Worm (Caenorhabditis elegans) whole organism, L3 larva: ENCODE measurements around the gene srw-103.

Source experiments
- ama-1 ChIP-seq: fragments of 150-350 bp; optimal IDR thresholded peaks from 2 replicates; lab custom pipeline; 2018
- fkh-10 ChIP-seq: sonication (generic microtip); optimal IDR thresholded peaks from 2 replicates; lab custom pipeline; 2017; ENCODE audit warnings: missing biosample characterization, missing genetic modification reagents, missing genetic modification characterization
- jun-1 ChIP-seq: fragments of 150-350 bp; optimal IDR thresholded peaks from 2 replicates; lab custom pipeline; 2014; ENCODE audit warnings: missing biosample characterization, missing genetic modification reagents, missing genetic modification characterization
- nfya-1 ChIP-seq: sonication (generic microtip); optimal IDR thresholded peaks from 2 replicates; lab custom pipeline; 2017; ENCODE audit warnings: missing genetic modification characterization, mild to moderate bottlenecking, missing compliant biosample characterization, antibody characterized with exemption, moderate library complexity; ENCODE audit not compliant: insufficient read depth
- nhr-11 ChIP-seq: fragments of 150-350 bp; optimal IDR thresholded peaks from 2 replicates; lab custom pipeline; 2014; ENCODE audit warnings: missing biosample characterization, missing genetic modification characterization
- nhr-23 ChIP-seq: fragments of 150-350 bp; optimal IDR thresholded peaks from 2 replicates; lab custom pipeline; 2014; ENCODE audit warnings: missing biosample characterization, missing genetic modification reagents, missing genetic modification characterization
- nhr-28 ChIP-seq: fragments of 150-350 bp; optimal IDR thresholded peaks from 2 replicates; lab custom pipeline; 2014; ENCODE audit warnings: missing biosample characterization, missing genetic modification characterization
- skn-1 ChIP-seq: fragments of 150-350 bp; optimal IDR thresholded peaks from 2 replicates; lab custom pipeline; 2014; ENCODE audit warnings: missing biosample characterization, missing genetic modification characterization
- unc-39 ChIP-seq: sonication (generic microtip); optimal IDR thresholded peaks from 4 replicates; lab custom pipeline; 2017; ENCODE audit warnings: missing biosample characterization, missing genetic modification characterization
- unc-62 ChIP-seq: fragments of 150-350 bp; sonication (generic microtip); optimal IDR thresholded peaks from 4 replicates; lab custom pipeline; 2014; ENCODE audit warnings: missing biosample characterization, missing genetic modification reagents, missing genetic modification characterization
- zag-1 ChIP-seq: fragments of 150-350 bp; optimal IDR thresholded peaks from 2 replicates; lab custom pipeline; 2014; ENCODE audit warnings: missing biosample characterization, missing genetic modification characterization

- TF ChIP-seq nfya-1 (tag; lab: Kevin White, UChicago) (peak; percentile 79), unc-39 (tag; lab: Kevin White, UChicago) (no peak), nhr-28 (tag; lab: Kevin White, UChicago) (no peak), zag-1 (tag; lab: Kevin White, UChicago) (no peak), unc-62 (GFP tag; lab: Kevin White, UChicago) (no peak), nhr-23 (no peak), fkh-10 (GFP tag; lab: Kevin White, UChicago) (no peak), skn-1 (tag; lab: Kevin White, UChicago) (no peak), nhr-11 (tag; lab: Kevin White, UChicago) (no peak), ama-1 (lab: Kevin White, UChicago) (no peak), jun-1 (no peak)
Measured at ce11 chrV:1743205-1743870, 26.3 kb downstream of the srw-103 start, which contains the start of gene nhr-256.
